Worm (Caenorhabditis elegans) whole organism, L3 larva: ENCODE measurements around the gene F52H2.5.
A peak's percentile ranks its signal among the peaks of the same experiment; 100 is the strongest.

Source experiments
- R02D3.7 ChIP-seq: fragments of 150-350 bp; optimal IDR thresholded peaks from 2 replicates; lab custom pipeline; 2014; ENCODE audit warnings: missing biosample characterization, missing genetic modification characterization
- ZK546.5 ChIP-seq: sonication (generic microtip); optimal IDR thresholded peaks from 2 replicates; lab custom pipeline; 2017; ENCODE audit warnings: missing biosample characterization, missing genetic modification characterization
- aly-2 ChIP-seq: fragments of 150-350 bp; optimal IDR thresholded peaks from 2 replicates; lab custom pipeline; 2014; ENCODE audit warnings: missing biosample characterization, missing genetic modification characterization
- ama-1 ChIP-seq: fragments of 150-350 bp; optimal IDR thresholded peaks from 2 replicates; lab custom pipeline; 2018
- ceh-16 ChIP-seq: sonication (generic microtip); optimal IDR thresholded peaks from 2 replicates; lab custom pipeline; 2017; ENCODE audit warnings: missing biosample characterization, missing genetic modification characterization
- ceh-28 ChIP-seq: fragments of 150-350 bp; optimal IDR thresholded peaks from 2 replicates; lab custom pipeline; 2014; ENCODE audit warnings: missing biosample characterization, missing genetic modification reagents, missing genetic modification characterization
- ceh-82 ChIP-seq: fragments of 150-350 bp; optimal IDR thresholded peaks from 2 replicates; lab custom pipeline; 2014; ENCODE audit warnings: missing biosample characterization, missing genetic modification characterization
- daf-12 ChIP-seq: fragments of 150-350 bp; optimal IDR thresholded peaks from 2 replicates; lab custom pipeline; 2014; ENCODE audit warnings: missing biosample characterization, missing genetic modification reagents, missing genetic modification characterization
- egl-27 ChIP-seq: sonication (generic microtip); optimal IDR thresholded peaks from 4 replicates; lab custom pipeline; 2017; ENCODE audit warnings: missing biosample characterization, missing genetic modification reagents, missing genetic modification characterization
- elt-1 ChIP-seq: fragments of 150-350 bp; optimal IDR thresholded peaks from 2 replicates; lab custom pipeline; 2014; ENCODE audit warnings: missing biosample characterization, missing genetic modification characterization
- elt-2 ChIP-seq: sonication (generic microtip); optimal IDR thresholded peaks from 2 replicates; lab custom pipeline; 2016; ENCODE audit warnings: missing genetic modification reagents, mild to moderate bottlenecking, missing genetic modification characterization, missing compliant biosample characterization
- elt-3 ChIP-seq, 3 experiments: fragments of 150-350 bp in 1 of 3; sonication (generic microtip) in 2 of 3; optimal IDR thresholded peaks; 2 replicates in 2 of 3; 4 replicates in 1 of 3; lab custom pipeline; 2014 to 2017; ENCODE audit warnings: missing biosample characterization in 3 of 3, missing genetic modification characterization in 3 of 3
- eor-1 ChIP-seq, 2 experiments: fragments of 150-350 bp; optimal IDR thresholded peaks; 2 replicates each; lab custom pipeline; 2014 to 2018; ENCODE audit warnings: missing biosample characterization in 2 of 2, missing genetic modification characterization in 2 of 2
- fkh-10 ChIP-seq: sonication (generic microtip); optimal IDR thresholded peaks from 2 replicates; lab custom pipeline; 2017; ENCODE audit warnings: missing biosample characterization, missing genetic modification reagents, missing genetic modification characterization
- fkh-2 ChIP-seq: fragments of 150-350 bp; optimal IDR thresholded peaks from 2 replicates; lab custom pipeline; 2014; ENCODE audit warnings: missing biosample characterization, missing genetic modification reagents, missing genetic modification characterization
- hmg-11 ChIP-seq: sonication (generic microtip); optimal IDR thresholded peaks from 2 replicates; lab custom pipeline; 2016; ENCODE audit warnings: missing genetic modification characterization, missing compliant biosample characterization
- jun-1 ChIP-seq: fragments of 150-350 bp; optimal IDR thresholded peaks from 2 replicates; lab custom pipeline; 2014; ENCODE audit warnings: missing biosample characterization, missing genetic modification reagents, missing genetic modification characterization
- lin-15B ChIP-seq: fragments of 150-350 bp; optimal IDR thresholded peaks from 2 replicates; lab custom pipeline; 2014; ENCODE audit warnings: missing biosample characterization, missing genetic modification characterization
- lin-39 ChIP-seq: fragments of 150-350 bp; optimal IDR thresholded peaks from 2 replicates; lab custom pipeline; 2018; ENCODE audit warnings: missing biosample characterization, missing genetic modification reagents, missing genetic modification characterization
- lsy-12 ChIP-seq: sonication (generic microtip); optimal IDR thresholded peaks from 2 replicates; lab custom pipeline; 2016; ENCODE audit warnings: mild to moderate bottlenecking, missing genetic modification characterization, missing compliant biosample characterization
- mml-1 ChIP-seq: fragments of 150-350 bp; sonication (generic microtip); optimal IDR thresholded peaks from 3 replicates; lab custom pipeline; 2014; ENCODE audit warnings: missing biosample characterization, missing genetic modification characterization
- nfya-1 ChIP-seq: sonication (generic microtip); optimal IDR thresholded peaks from 2 replicates; lab custom pipeline; 2017; ENCODE audit warnings: missing genetic modification characterization, mild to moderate bottlenecking, missing compliant biosample characterization, antibody characterized with exemption, moderate library complexity; ENCODE audit not compliant: insufficient read depth
- nhr-12 ChIP-seq: fragments of 150-350 bp; optimal IDR thresholded peaks from 2 replicates; lab custom pipeline; 2014; ENCODE audit warnings: missing biosample characterization, missing genetic modification characterization
- nhr-23 ChIP-seq: fragments of 150-350 bp; optimal IDR thresholded peaks from 2 replicates; lab custom pipeline; 2014; ENCODE audit warnings: missing biosample characterization, missing genetic modification reagents, missing genetic modification characterization
- nhr-237 ChIP-seq: fragments of 150-350 bp; optimal IDR thresholded peaks from 2 replicates; lab custom pipeline; 2014; ENCODE audit warnings: missing biosample characterization, missing genetic modification characterization
- nhr-28 ChIP-seq: fragments of 150-350 bp; optimal IDR thresholded peaks from 2 replicates; lab custom pipeline; 2014; ENCODE audit warnings: missing biosample characterization, missing genetic modification characterization
- nhr-43 ChIP-seq: sonication (generic microtip); optimal IDR thresholded peaks from 2 replicates; lab custom pipeline; 2016; ENCODE audit warnings: mild to moderate bottlenecking, missing genetic modification characterization, missing compliant biosample characterization; ENCODE audit not compliant: poor library complexity, severe bottlenecking
- nhr-67 ChIP-seq: fragments of 150-350 bp; optimal IDR thresholded peaks from 2 replicates; lab custom pipeline; 2014; ENCODE audit warnings: missing biosample characterization, missing genetic modification characterization
- nhr-76 ChIP-seq: fragments of 150-350 bp; sonication (generic microtip); optimal IDR thresholded peaks from 5 replicates; lab custom pipeline; 2014; ENCODE audit warnings: missing biosample characterization, missing genetic modification characterization
- nhr-77 ChIP-seq: fragments of 150-350 bp; optimal IDR thresholded peaks from 2 replicates; lab custom pipeline; 2014; ENCODE audit warnings: missing biosample characterization, missing genetic modification characterization
- pqm-1 ChIP-seq: fragments of 150-350 bp; optimal IDR thresholded peaks from 2 replicates; lab custom pipeline; 2017; ENCODE audit warnings: missing biosample characterization, missing genetic modification characterization, inconsistent platforms
- sea-2 ChIP-seq: fragments of 150-350 bp; sonication (generic microtip); optimal IDR thresholded peaks from 4 replicates; lab custom pipeline; 2014; ENCODE audit warnings: missing biosample characterization, missing genetic modification reagents, missing genetic modification characterization
- skn-1 ChIP-seq: fragments of 150-350 bp; optimal IDR thresholded peaks from 2 replicates; lab custom pipeline; 2014; ENCODE audit warnings: missing biosample characterization, missing genetic modification characterization
- tbx-2 ChIP-seq: sonication (generic microtip); optimal IDR thresholded peaks from 2 replicates; lab custom pipeline; 2016; ENCODE audit warnings: mild to moderate bottlenecking, missing genetic modification characterization, missing compliant biosample characterization
- unc-62 ChIP-seq: fragments of 150-350 bp; sonication (generic microtip); optimal IDR thresholded peaks from 4 replicates; lab custom pipeline; 2014; ENCODE audit warnings: missing biosample characterization, missing genetic modification reagents, missing genetic modification characterization
- zag-1 ChIP-seq: fragments of 150-350 bp; optimal IDR thresholded peaks from 2 replicates; lab custom pipeline; 2014; ENCODE audit warnings: missing biosample characterization, missing genetic modification characterization
- ztf-11 ChIP-seq: fragments of 150-350 bp; optimal IDR thresholded peaks from 2 replicates; lab custom pipeline; 2014; ENCODE audit warnings: missing biosample characterization, missing genetic modification characterization
- ztf-4 ChIP-seq: fragments of 150-350 bp; optimal IDR thresholded peaks from 2 replicates; lab custom pipeline; 2014; ENCODE audit warnings: missing biosample characterization, missing genetic modification characterization

Gene F52H2.5

ce11 chrX:2559979-2560378 is at the start of gene F52H2.5:
TSS of gene F52H2.5 (minus strand) at chrX:2560079.
- TF ChIP-seq nhr-12 (tag; lab: Kevin White, UChicago) (no peak), sea-2 (GFP tag; lab: Kevin White, UChicago) (no peak), ceh-16 (tag; lab: Kevin White, UChicago) (no peak), ceh-82 (tag; lab: Kevin White, UChicago) (no peak), ztf-4 (tag; lab: Kevin White, UChicago) (no peak), elt-1 (tag; lab: Kevin White, UChicago) (no peak), aly-2 (tag; lab: Kevin White, UChicago) (no peak), lin-15B (tag; lab: Kevin White, UChicago) (no peak), nhr-23 (tag; lab: Kevin White, UChicago) (no peak), eor-1 (tag; optimal IDR thresholded peaks at IDR 0.05; lab: Kevin White, UChicago) (no peak)
- TF ChIP-seq, all 47 proteins: peak for 0

ce11 chrX:2607522-2608278 is 47.8 kb upstream of the F52H2.5 start, which contains the start of gene T03G6.1:
TSS of gene T03G6.1 (plus strand) at chrX:2608228.
- TF ChIP-seq nhr-23 (tag; lab: Kevin White, UChicago) (peak; percentile 7), eor-1 (tag; optimal IDR thresholded peaks at IDR 0.05; lab: Kevin White, UChicago) (no peak)
- TF ChIP-seq, all 47 proteins: peak for 1

- TF ChIP-seq fkh-10 (peak; percentile 59), nfya-1 (tag; lab: Kevin White, UChicago) (peak; percentile 31), ama-1 (lab: Kevin White, UChicago) (no peak), lin-39 (peak; percentile 33)
- TF ChIP-seq, all 47 proteins: peak for 3
Measured at ce11 chrX:2604358-2605016, 44.6 kb upstream of the F52H2.5 start.

- TF ChIP-seq ceh-28 (tag; lab: Kevin White, UChicago) = no peak
- no peak for TF ChIP-seq lin-15B (tag; lab: Kevin White, UChicago)
- no peak for TF ChIP-seq nhr-67 (tag; lab: Kevin White, UChicago)
- no peak for TF ChIP-seq ceh-82 (tag; lab: Kevin White, UChicago)
- no peak for TF ChIP-seq pqm-1 (tag; lab: Kevin White, UChicago)
- no peak for TF ChIP-seq ZK546.5 (tag; lab: Kevin White, UChicago)
- TF ChIP-seq sea-2 (GFP tag; lab: Kevin White, UChicago) = no peak
- no peak for TF ChIP-seq R02D3.7 (tag; lab: Kevin White, UChicago)
- no peak for TF ChIP-seq elt-2
- TF ChIP-seq fkh-10 = no peak
Measured at ce11 chrX:2601025-2601705, 41.3 kb upstream of the F52H2.5 start.

- TF ChIP-seq fkh-2 (tag; lab: Kevin White, UChicago) (no peak), daf-12 (tag; lab: Kevin White, UChicago) (peak; percentile 10), mml-1 (tag; lab: Kevin White, UChicago) (no peak), nhr-76 (no peak), lin-39 (peak; percentile 81), jun-1 (tag; lab: Kevin White, UChicago) (no peak), ztf-11 (tag; lab: Kevin White, UChicago) (no peak), sea-2 (GFP tag; lab: Kevin White, UChicago) (no peak), hmg-11 (tag; lab: Kevin White, UChicago) (peak; percentile 82), tbx-2 (tag; lab: Kevin White, UChicago) (peak; percentile 44), zag-1 (tag; lab: Kevin White, UChicago) (peak; percentile 40), nhr-43 (tag; lab: Kevin White, UChicago) (no peak), lsy-12 (tag; lab: Kevin White, UChicago) (peak; percentile 34), lin-15B (tag; lab: Kevin White, UChicago) (peak; percentile 15), elt-2 (no peak), ceh-28 (tag; lab: Kevin White, UChicago) (no peak), ceh-16 (tag; lab: Kevin White, UChicago) (no peak), skn-1 (tag; lab: Kevin White, UChicago) (peak; percentile 5), eor-1 (tag; optimal IDR thresholded peaks at IDR 0.05; lab: Kevin White, UChicago) (no peak), ama-1 (lab: Kevin White, UChicago) (no peak), nhr-12 (tag; lab: Kevin White, UChicago) (no peak), pqm-1 (tag; lab: Kevin White, UChicago) (peak; percentile 1), unc-62 (GFP tag; lab: Kevin White, UChicago) (peak; percentile 56), nhr-28 (tag; lab: Kevin White, UChicago) (no peak), nfya-1 (tag; lab: Kevin White, UChicago) (peak; percentile 83), nhr-237 (tag; lab: Kevin White, UChicago) (no peak), nhr-67 (tag; lab: Kevin White, UChicago) (no peak), fkh-10 (peak; percentile 54), elt-3 (tag; optimal IDR thresholded peaks at IDR 0.05; lab: Kevin White, UChicago) (no peak), egl-27 (no peak), aly-2 (tag; lab: Kevin White, UChicago) (no peak), nhr-77 (tag; lab: Kevin White, UChicago) (no peak)
Measured at ce11 chrX:2598833-2599279, 39.0 kb upstream of the F52H2.5 start.
